Fruit fly (Drosophila melanogaster) S2 (cell line): ENCODE results near the gene wge.

Experiments used
- CG8478 ChIP-seq: fragments of >200 bp; optimal IDR thresholded peaks from 2 replicates; lab custom pipeline; 2018
- CTCF ChIP-seq, 2 experiments: fragments of >200 bp; optimal IDR thresholded peaks; 2 replicates each; lab custom pipeline; 2018

DNA sequence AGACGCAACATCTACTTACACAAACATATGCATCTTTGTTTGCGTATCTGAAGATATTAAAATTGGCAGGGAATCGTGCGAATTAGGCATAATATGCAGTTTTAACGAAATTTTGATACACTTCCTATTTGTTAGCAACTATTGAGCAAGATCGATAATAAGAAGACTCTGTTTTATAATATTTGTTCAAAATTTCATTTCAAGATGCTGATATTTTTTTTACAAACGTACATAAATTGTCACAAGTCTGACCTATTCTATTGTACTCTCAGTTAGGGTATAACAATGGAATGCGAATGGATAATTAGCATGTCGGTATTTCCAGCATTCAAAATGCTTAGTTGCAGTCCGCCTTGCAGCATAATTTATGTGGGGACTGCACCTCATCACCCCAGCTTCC, 6.9 kb upstream of the wge start:
- TF ChIP-seq CG8478 (no peak), CTCF (optimal IDR thresholded peaks at IDR 0.05; lab: Kevin White, UChicago) (no peak)
